Worm (Caenorhabditis elegans) whole organism, late embryonic: ENCODE measurements around the gene F11C7.2.

Experiments
- F13H6.1 ChIP-seq: sonication (generic microtip); optimal IDR thresholded peaks from 2 replicates; lab custom pipeline; 2016; ENCODE audit warnings: missing genetic modification characterization, missing compliant biosample characterization
- T23F11.4 ChIP-seq: fragments of 200-800 bp; sonication (Bioruptor generic); optimal IDR thresholded peaks from 2 replicates; lab custom pipeline; 2018; ENCODE audit warnings: mild to moderate bottlenecking, missing genetic modification characterization, missing compliant biosample characterization
- ama-1 ChIP-seq: fragments of 150-350 bp; optimal IDR thresholded peaks from 2 replicates; lab custom pipeline; 2014
- ceh-14 ChIP-seq: sonication (generic microtip); optimal IDR thresholded peaks from 2 replicates; lab custom pipeline; 2016; ENCODE audit warnings: missing genotype, missing genetic modification characterization, missing compliant biosample characterization
- ceh-6 ChIP-seq: fragments of 200-800 bp; sonication (Bioruptor generic); optimal IDR thresholded peaks from 2 replicates; lab custom pipeline; 2018; ENCODE audit warnings: mild to moderate bottlenecking, missing genetic modification characterization, missing compliant biosample characterization
- che-1 ChIP-seq: sonication (generic microtip); optimal IDR thresholded peaks from 2 replicates; lab custom pipeline; 2016; ENCODE audit warnings: mild to moderate bottlenecking, missing genetic modification characterization, missing compliant biosample characterization
- hlh-13 ChIP-seq: fragments of 200-800 bp; sonication (Bioruptor generic); optimal IDR thresholded peaks from 2 replicates; lab custom pipeline; 2018; ENCODE audit warnings: mild to moderate bottlenecking, missing genetic modification characterization, missing compliant biosample characterization
- hlh-6 ChIP-seq: sonication (generic microtip); optimal IDR thresholded peaks from 2 replicates; lab custom pipeline; 2016; ENCODE audit warnings: missing genotype, missing genetic modification characterization, missing compliant biosample characterization
- odd-2 ChIP-seq: sonication (generic microtip); optimal IDR thresholded peaks from 2 replicates; lab custom pipeline; 2017; ENCODE audit warnings: antibody characterized with exemption, mild to moderate bottlenecking, missing genetic modification characterization, missing compliant biosample characterization
- pag-3 ChIP-seq: sonication (generic microtip); optimal IDR thresholded peaks from 2 replicates; lab custom pipeline; 2016; ENCODE audit warnings: missing compliant biosample characterization, missing genetic modification characterization, borderline replicate concordance
- pha-4 ChIP-seq: fragments of 150-350 bp; optimal IDR thresholded peaks from 2 replicates; lab custom pipeline; 2018; ENCODE audit warnings: missing biosample characterization, missing genetic modification reagents, missing genetic modification characterization

- no peak for TF ChIP-seq F13H6.1
- TF ChIP-seq ceh-14 (tag; lab: Kevin White, UChicago) = no peak
- no peak for TF ChIP-seq ama-1 (lab: Kevin White, UChicago)
- TF ChIP-seq T23F11.4 (GFP tag; lab: Kevin White, UChicago) = no peak
- no peak for TF ChIP-seq che-1 (tag; lab: Kevin White, UChicago)
- TF ChIP-seq hlh-13 (GFP tag; lab: Kevin White, UChicago) = no peak
- TF ChIP-seq odd-2 (tag; lab: Kevin White, UChicago) = no peak
- no peak for TF ChIP-seq ceh-6 (GFP tag; lab: Kevin White, UChicago)
- TF ChIP-seq pha-4 (tag; lab: Kevin White, UChicago) = no peak
- TF ChIP-seq hlh-6 (tag; lab: Kevin White, UChicago) = no peak
- TF ChIP-seq pag-3 (tag; lab: Kevin White, UChicago) = no peak
Measured at ce11 chrX:17349411-17349810, 47.2 kb upstream of the F11C7.2 start.
